Fruit fly (Drosophila melanogaster) whole organism, embryonic: ENCODE results near the gene Mvd.

Source experiments
- Abd-B ChIP-seq: fragments of 200-800 bp; sonication (Bioruptor generic); optimal IDR thresholded peaks from 2 replicates; lab custom pipeline; 2018; ENCODE audit warnings: missing biosample characterization, mild to moderate bottlenecking, missing genetic modification characterization, moderate library complexity
- BtbVII ChIP-seq: fragments of 200-800 bp; sonication (Bioruptor generic); optimal IDR thresholded peaks from 3 replicates; lab custom pipeline; 2017; ENCODE audit warnings: missing biosample characterization, mild to moderate bottlenecking, missing genetic modification characterization
- CG10366 ChIP-seq: fragments of 200-800 bp; sonication (Bioruptor generic); IDR thresholded peaks from 2 replicates; pipeline ENCODE4 v1.3.6; 2022; ENCODE audit warnings: missing biosample characterization, missing genetic modification characterization
- CG10959 ChIP-seq: fragments of 200-800 bp; sonication (Bioruptor generic); IDR thresholded peaks from 2 replicates; pipeline ENCODE4 v1.3.6; 2022; ENCODE audit warnings: missing biosample characterization, missing genetic modification characterization
- CG11085 ChIP-seq: fragments of 200-800 bp; sonication (Bioruptor generic); IDR thresholded peaks from 2 replicates; pipeline ENCODE4 v1.3.6; 2022; ENCODE audit warnings: missing biosample characterization, missing genetic modification characterization
- CG13123 ChIP-seq: fragments of 200-800 bp; sonication (Bioruptor generic); optimal IDR thresholded peaks from 2 replicates; lab custom pipeline; 2016; ENCODE audit warnings: missing biosample characterization, missing genetic modification characterization
- CG14860 ChIP-seq: fragments of 200-800 bp; sonication (Bioruptor generic); IDR thresholded peaks from 3 replicates; pipeline ENCODE4 v1.3.6; 2022; ENCODE audit warnings: missing biosample characterization, missing genetic modification characterization; ENCODE audit not compliant: partially characterized antibody
- CG15479 ChIP-seq: fragments of 200-800 bp; sonication (Bioruptor generic); optimal IDR thresholded peaks from 3 replicates; lab custom pipeline; 2019; ENCODE audit warnings: missing biosample characterization, mild to moderate bottlenecking, missing genetic modification characterization, moderate library complexity
- CG15696 ChIP-seq: fragments of 200-800 bp; sonication (Bioruptor generic); optimal IDR thresholded peaks from 2 replicates; lab custom pipeline; 2019; ENCODE audit warnings: missing biosample characterization, mild to moderate bottlenecking, missing genetic modification characterization, moderate library complexity
- CG1603 ChIP-seq: fragments of 200-800 bp; sonication (Bioruptor generic); optimal IDR thresholded peaks from 2 replicates; lab custom pipeline; 2019; ENCODE audit warnings: missing biosample characterization, mild to moderate bottlenecking, missing genetic modification characterization, moderate library complexity
- CG17385 ChIP-seq: fragments of 200-800 bp; sonication (Bioruptor generic); optimal IDR thresholded peaks from 3 replicates; lab custom pipeline; 2018; ENCODE audit warnings: missing biosample characterization, mild to moderate bottlenecking, missing genetic modification characterization
- CG30403 ChIP-seq: fragments of 200-800 bp; sonication (Bioruptor generic); optimal IDR thresholded peaks from 3 replicates; lab custom pipeline; 2016; ENCODE audit warnings: missing biosample characterization, missing genetic modification characterization
- CG5953 ChIP-seq: fragments of 200-800 bp; sonication (Bioruptor generic); IDR thresholded peaks from 2 replicates; pipeline ENCODE4 v1.3.6; 2022; ENCODE audit warnings: missing biosample characterization, missing genetic modification characterization
- CG7357 ChIP-seq: fragments of 200-800 bp; sonication (Bioruptor generic); IDR thresholded peaks from 3 replicates; pipeline ENCODE4 v1.3.6; 2022; ENCODE audit warnings: missing biosample characterization, missing genetic modification characterization
- CG7963 ChIP-seq: fragments of 200-800 bp; sonication (Bioruptor generic); IDR thresholded peaks from 3 replicates; pipeline ENCODE4 v1.3.6; 2022; ENCODE audit warnings: missing biosample characterization, missing genetic modification characterization; ENCODE audit not compliant: partially characterized antibody
- CG8281 ChIP-seq: fragments of 200-800 bp; sonication (Bioruptor generic); optimal IDR thresholded peaks from 2 replicates; lab custom pipeline; 2018; ENCODE audit warnings: missing biosample characterization, mild to moderate bottlenecking, missing genetic modification characterization, moderate library complexity
- Deaf1 ChIP-seq: fragments of 200-800 bp; optimal IDR thresholded peaks from 3 replicates; lab custom pipeline; 2019; ENCODE audit warnings: missing biosample characterization, mild to moderate bottlenecking, missing genetic modification characterization, moderate library complexity
- Dp ChIP-seq: fragments of 200-800 bp; sonication (Bioruptor generic); optimal IDR thresholded peaks from 2 replicates; lab custom pipeline; 2018; ENCODE audit warnings: missing biosample characterization, mild to moderate bottlenecking, missing genetic modification characterization, moderate library complexity
- Hey ChIP-seq: fragments of 200-800 bp; sonication (Bioruptor generic); optimal IDR thresholded peaks from 3 replicates; lab custom pipeline; 2018; ENCODE audit warnings: missing biosample characterization, mild to moderate bottlenecking, missing genetic modification characterization
- Kr ChIP-seq: fragments of 200-800 bp; sonication (Bioruptor generic); optimal IDR thresholded peaks from 2 replicates; lab custom pipeline; 2017; ENCODE audit warnings: missing biosample characterization, mild to moderate bottlenecking, missing genetic modification characterization
- Max ChIP-seq: fragments of 200-800 bp; sonication (Bioruptor generic); optimal IDR thresholded peaks from 2 replicates; lab custom pipeline; 2016; ENCODE audit warnings: missing biosample characterization, mild to moderate bottlenecking, missing genetic modification characterization
- Med ChIP-seq: fragments of 200-800 bp; sonication (Bioruptor generic); peaks from one replicate; lab custom pipeline; 2016; ENCODE audit warnings: missing biosample characterization, missing genetic modification characterization, mild to moderate bottlenecking, inconsistent platforms, moderate library complexity
- Mes4 ChIP-seq: fragments of 200-800 bp; sonication (Bioruptor generic); optimal IDR thresholded peaks from 2 replicates; lab custom pipeline; 2016; ENCODE audit warnings: missing biosample characterization, missing genetic modification characterization
- NK7.1 ChIP-seq: fragments of 200-800 bp; sonication (Bioruptor generic); optimal IDR thresholded peaks from 3 replicates; lab custom pipeline; 2016; ENCODE audit warnings: missing biosample characterization, missing genetic modification characterization
- Rx ChIP-seq: fragments of 200-800 bp; sonication (Bioruptor generic); IDR thresholded peaks from 2 replicates; pipeline ENCODE4 v1.3.6; 2022; ENCODE audit warnings: missing biosample characterization, missing genetic modification characterization
- Side ChIP-seq: fragments of 200-800 bp; sonication (Bioruptor generic); optimal IDR thresholded peaks from 2 replicates; lab custom pipeline; 2016; ENCODE audit warnings: missing biosample characterization, missing genetic modification characterization
- Stat92E ChIP-seq, 3 experiments: fragments of >200 bp in 2 of 3; fragments of 200-800 bp in 1 of 3; sonication (Bioruptor generic) in 1 of 3; optimal IDR thresholded peaks; 2 replicates each; lab custom pipeline; 2017 to 2019; ENCODE audit warnings: missing biosample characterization in 3 of 3, missing genetic modification characterization in 3 of 3, mild to moderate bottlenecking in 1 of 3, moderate library complexity in 1 of 3
- TFAM ChIP-seq: fragments of 200-800 bp; sonication (Bioruptor generic); optimal IDR thresholded peaks from 2 replicates; lab custom pipeline; 2017; ENCODE audit warnings: missing biosample characterization, missing genetic modification characterization, inconsistent platforms
- YL-1 ChIP-seq: fragments of 200-800 bp; sonication (Bioruptor generic); optimal IDR thresholded peaks from 3 replicates; lab custom pipeline; 2017; ENCODE audit warnings: missing biosample characterization, mild to moderate bottlenecking, missing genetic modification characterization
- ash1 ChIP-seq: fragments of 200-800 bp; sonication (Bioruptor generic); optimal IDR thresholded peaks from 2 replicates; lab custom pipeline; 2018; ENCODE audit warnings: missing biosample characterization, mild to moderate bottlenecking, missing genetic modification characterization
- cad ChIP-seq: fragments of >200 bp; optimal IDR thresholded peaks from 2 replicates; lab custom pipeline; 2017; ENCODE audit warnings: missing biosample characterization, missing genetic modification characterization
- disco-r ChIP-seq: fragments of 200-800 bp; sonication (Bioruptor generic); optimal IDR thresholded peaks from 2 replicates; lab custom pipeline; 2016; ENCODE audit warnings: missing biosample characterization, missing genetic modification characterization
- h ChIP-seq: fragments of >200 bp; optimal IDR thresholded peaks from 2 replicates; lab custom pipeline; 2017
- hkb ChIP-seq, 2 experiments: fragments of 200-800 bp in 1 of 2; fragments of >200 bp in 1 of 2; sonication (Bioruptor generic) in 1 of 2; IDR thresholded peaks in 1 of 2; optimal IDR thresholded peaks in 1 of 2; 2 replicates each; pipeline versions ENCODE4 v1.3.6 to Lab custom; 2017 to 2022; ENCODE audit warnings: missing biosample characterization in 1 of 2, missing genetic modification characterization in 1 of 2
- jigr1 ChIP-seq: fragments of 200-800 bp; sonication (Bioruptor generic); IDR thresholded peaks from 3 replicates; pipeline ENCODE4 v1.3.6; 2022; ENCODE audit warnings: missing biosample characterization, missing genetic modification characterization
- ken ChIP-seq: fragments of 200-800 bp; sonication (Bioruptor generic); IDR thresholded peaks from 3 replicates; pipeline ENCODE4 v1.3.6; 2022; ENCODE audit warnings: missing biosample characterization, missing genetic modification characterization
- nau ChIP-seq: fragments of 200-800 bp; sonication (Bioruptor generic); optimal IDR thresholded peaks from 3 replicates; lab custom pipeline; 2017; ENCODE audit warnings: missing biosample characterization, mild to moderate bottlenecking, missing genetic modification characterization, missing genetic modification reagents
- nerfin-2 ChIP-seq: fragments of 200-800 bp; sonication (Bioruptor generic); IDR thresholded peaks from 2 replicates; pipeline ENCODE4 v1.3.6; 2022; ENCODE audit warnings: missing biosample characterization, missing genetic modification characterization; ENCODE audit not compliant: partially characterized antibody
- nmo ChIP-seq: fragments of 200-800 bp; sonication (Bioruptor generic); optimal IDR thresholded peaks from 2 replicates; lab custom pipeline; 2018; ENCODE audit warnings: missing biosample characterization, mild to moderate bottlenecking, missing genetic modification characterization, moderate library complexity
- org-1 ChIP-seq: fragments of 200-800 bp; sonication (Bioruptor generic); optimal IDR thresholded peaks from 2 replicates; lab custom pipeline; 2017; ENCODE audit warnings: missing biosample characterization, missing genetic modification characterization
- p53 ChIP-seq: fragments of 200-800 bp; sonication (Bioruptor generic); optimal IDR thresholded peaks from 2 replicates; lab custom pipeline; 2016; ENCODE audit warnings: missing biosample characterization, missing genetic modification characterization
- phol ChIP-seq: fragments of 200-800 bp; sonication (Bioruptor generic); optimal IDR thresholded peaks from 3 replicates; lab custom pipeline; 2018; ENCODE audit warnings: missing biosample characterization, mild to moderate bottlenecking, missing genetic modification characterization, moderate library complexity
- pnt ChIP-seq: fragments of 200-800 bp; sonication (Bioruptor generic); optimal IDR thresholded peaks from 3 replicates; lab custom pipeline; 2016; ENCODE audit warnings: missing biosample characterization, missing genetic modification characterization
- pum ChIP-seq: fragments of 200-800 bp; sonication (Bioruptor generic); optimal IDR thresholded peaks from 2 replicates; lab custom pipeline; 2016; ENCODE audit warnings: missing biosample characterization, missing genetic modification characterization
- sd ChIP-seq: fragments of 200-800 bp; sonication (Bioruptor generic); optimal IDR thresholded peaks from 3 replicates; lab custom pipeline; 2018; ENCODE audit warnings: missing biosample characterization, mild to moderate bottlenecking, missing genetic modification characterization, moderate library complexity
- so ChIP-seq: fragments of 200-800 bp; sonication (Bioruptor generic); IDR thresholded peaks from 3 replicates; pipeline ENCODE4 v1.3.6; 2022; ENCODE audit warnings: missing biosample characterization, missing genetic modification characterization
- sug ChIP-seq: fragments of 200-800 bp; optimal IDR thresholded peaks from 2 replicates; lab custom pipeline; 2019; ENCODE audit warnings: missing biosample characterization, mild to moderate bottlenecking, missing genetic modification characterization, moderate library complexity
- tap ChIP-seq: fragments of 200-800 bp; optimal IDR thresholded peaks from 3 replicates; lab custom pipeline; 2019; ENCODE audit warnings: missing biosample characterization, mild to moderate bottlenecking, missing genetic modification characterization, moderate library complexity
- tna ChIP-seq: fragments of 200-800 bp; sonication (Bioruptor generic); IDR thresholded peaks from 2 replicates; pipeline ENCODE4 v1.3.6; 2022; ENCODE audit warnings: missing biosample characterization, missing genetic modification characterization; ENCODE audit not compliant: partially characterized antibody
- trem ChIP-seq: fragments of 200-800 bp; optimal IDR thresholded peaks from 3 replicates; lab custom pipeline; 2019; ENCODE audit warnings: missing biosample characterization, mild to moderate bottlenecking, missing genetic modification characterization, moderate library complexity

Gene Mvd

dm6 chrX:15740288-15740726, 8.7 kb upstream of the Mvd start (continued):
- TF ChIP-seq CG7963 (GFP tag; lab: Robert Waterston, UW): no peak
- peak; percentile 35 for TF ChIP-seq pum
- peak; percentile 77 for TF ChIP-seq Deaf1
- peak; percentile 9 for TF ChIP-seq CG13123 (GFP tag; lab: Kevin White, UChicago)
- TF ChIP-seq org-1 (GFP tag; lab: Kevin White, UChicago): peak; percentile 53
- peak; percentile 91 for TF ChIP-seq Med (GFP tag; lab: Kevin White, UChicago)
- no peak for TF ChIP-seq hkb (optimal IDR thresholded peaks at IDR 0.05; lab: Kevin White, UChicago)
- peak; percentile 82 for TF ChIP-seq hkb (GFP tag; IDR thresholded peaks at IDR 0.05; lab: Robert Waterston, UW)
- peak; percentile 56 for TF ChIP-seq sd
- peak; percentile 80 for TF ChIP-seq CG10366
- TF ChIP-seq nerfin-2 (GFP tag; lab: Robert Waterston, UW): no peak
- TF ChIP-seq Side (GFP tag; lab: Kevin White, UChicago): peak; percentile 39
- peak; percentile 57 for TF ChIP-seq Hey (tag; lab: Kevin White, UChicago)
- TF ChIP-seq Kr: no peak
- TF ChIP-seq CG10959: peak; percentile 46; the same call in 1 of the 2 replicates
- no peak for TF ChIP-seq nau (GFP tag; lab: Kevin White, UChicago)
- TF ChIP-seq Stat92E (GFP tag; optimal IDR thresholded peaks at IDR 0.05; lab: Kevin White, UChicago): no peak
- TF ChIP-seq YL-1: no peak
- TF ChIP-seq CG5953 (GFP tag; lab: Robert Waterston, UW): no peak
- TF ChIP-seq so (GFP tag; lab: Robert Waterston, UW): 0 out of 3 replicates have a peak, but pooled peaks have one; percentile 31
- no peak for TF ChIP-seq CG15696 (tag; lab: Kevin White, UChicago)
- TF ChIP-seq CG8281: peak; percentile 44
- TF ChIP-seq trem (tag; lab: Kevin White, UChicago): no peak
- peak; percentile 67 for TF ChIP-seq CG30403 (GFP tag; lab: Kevin White, UChicago)
- TF ChIP-seq CG1603 (tag; lab: Kevin White, UChicago): peak; percentile 56
- TF ChIP-seq NK7.1 (GFP tag; lab: Kevin White, UChicago): peak; percentile 47
- no peak for TF ChIP-seq tap (tag; lab: Kevin White, UChicago)
- no peak for TF ChIP-seq disco-r
- TF ChIP-seq nmo: peak; percentile 53
- TF ChIP-seq BtbVII (GFP tag; lab: Kevin White, UChicago): peak; percentile 48
- peak; percentile 26; the same call in 1 of the 3 replicates for TF ChIP-seq CG7357
- no peak for TF ChIP-seq cad (GFP tag; lab: Kevin White, UChicago)
- TF ChIP-seq Rx (GFP tag; lab: Robert Waterston, UW): peak; percentile 50; the same call in 1 of the 2 replicates
- TF ChIP-seq tna (GFP tag; lab: Robert Waterston, UW): no peak
- no peak for TF ChIP-seq Mes4
- peak; percentile 42 for TF ChIP-seq ash1
- TF ChIP-seq Max (GFP tag; lab: Kevin White, UChicago): peak; percentile 20
- TF ChIP-seq phol (tag; lab: Kevin White, UChicago): peak; percentile 52
- TF ChIP-seq ken (GFP tag; lab: Robert Waterston, UW): peak; percentile 46; the same call in 1 of the 3 replicates
- no peak for TF ChIP-seq h
- TF ChIP-seq CG17385 (GFP tag; lab: Kevin White, UChicago): peak; percentile 68
- no peak for TF ChIP-seq pnt (GFP tag; lab: Kevin White, UChicago)
- no peak for TF ChIP-seq Dp (GFP tag; lab: Kevin White, UChicago)
- peak; percentile 54 for TF ChIP-seq sug
- no peak for TF ChIP-seq jigr1 (GFP tag; lab: Robert Waterston, UW)
- no peak for TF ChIP-seq CG15479 (GFP tag; lab: Kevin White, UChicago)
- TF ChIP-seq p53 (GFP tag; lab: Kevin White, UChicago): no peak
- TF ChIP-seq CG11085: peak; percentile 74
- no peak for TF ChIP-seq CG14860
- no peak for TF ChIP-seq TFAM (GFP tag; lab: Kevin White, UChicago)
- peak; percentile 12 for TF ChIP-seq Abd-B (GFP tag; lab: Kevin White, UChicago)
